Fruit fly (Drosophila melanogaster) whole organism: ENCODE measurements around the gene CG34140.

Experiments
- CG8478 ChIP-seq: fragments of >200 bp; optimal IDR thresholded peaks from 2 replicates; lab custom pipeline; 2018; ENCODE audit warnings: inconsistent platforms
- Dll ChIP-seq: fragments of >200 bp; optimal IDR thresholded peaks from 2 replicates; lab custom pipeline; 2017
- EcR ChIP-seq, 2 experiments: fragments of >200 bp; optimal IDR thresholded peaks; 2 replicates each; lab custom pipeline; 2017; ENCODE audit warnings: missing biosample characterization in 2 of 2, missing genetic modification characterization in 2 of 2, missing genetic modification reagents in 2 of 2
- pan ChIP-seq: fragments of >200 bp; optimal IDR thresholded peaks from 2 replicates; lab custom pipeline; 2017
- psq ChIP-seq: fragments of >200 bp; optimal IDR thresholded peaks from 2 replicates; lab custom pipeline; 2017
- usp ChIP-seq: fragments of >200 bp; optimal IDR thresholded peaks from 2 replicates; lab custom pipeline; 2017; ENCODE audit warnings: missing biosample characterization, missing genetic modification characterization, mixed read lengths

CG34140 gene

dm6 chr3L:184251-184650 lies at the start of gene CG34140, which contains the start of the genes Mkp and Mtch:
TSS of gene CG34140 (minus strand) at chr3L:184424.
TSS of gene Mkp (minus strand) at chr3L:184540.
TSS of gene Mtch (plus strand) at chr3L:184626.
- TF ChIP-seq Dll = no peak
- no peak for TF ChIP-seq psq
- TF ChIP-seq pan (lab: Kevin White, UChicago) = no peak
- no peak for TF ChIP-seq CG8478 (lab: Kevin White, UChicago)
- no peak for TF ChIP-seq EcR (GFP tag; optimal IDR thresholded peaks at IDR 0.05; lab: Kevin White, UChicago)
- no peak for TF ChIP-seq usp (GFP tag; lab: Kevin White, UChicago)

dm6 chr3L:233251-233650 lies 49.0 kb upstream of the CG34140 start, which contains the start of gene CG34453:
TSS of gene CG34453 (minus strand) at chr3L:233351.
- TF ChIP-seq EcR (GFP tag; optimal IDR thresholded peaks at IDR 0.05; lab: Kevin White, UChicago) (no peak), CG8478 (lab: Kevin White, UChicago) (no peak), psq (no peak), Dll (no peak), usp (GFP tag; lab: Kevin White, UChicago) (no peak), pan (lab: Kevin White, UChicago) (no peak)

- TF ChIP-seq EcR (GFP tag; optimal IDR thresholded peaks at IDR 0.05; lab: Kevin White, UChicago) (no peak), usp (GFP tag; lab: Kevin White, UChicago) (no peak), psq (no peak), CG8478 (lab: Kevin White, UChicago) (no peak), pan (lab: Kevin White, UChicago) (no peak), Dll (no peak)
These were observed 48.0 kb upstream of the CG34140 start, which contains the start of gene CG34454 for dm6 chr3L:232267-232666. TSS of gene CG34454 (minus strand) at chr3L:232350.

dm6 chr3L:231504-231903 lies 47.3 kb upstream of the CG34140 start, which contains the start of gene CG42846:
TSS of gene CG42846 (minus strand) at chr3L:231604.
- TF ChIP-seq Dll (no peak), psq (no peak), pan (lab: Kevin White, UChicago) (no peak), CG8478 (lab: Kevin White, UChicago) (no peak), usp (GFP tag; lab: Kevin White, UChicago) (no peak), EcR (GFP tag; optimal IDR thresholded peaks at IDR 0.05; lab: Kevin White, UChicago) (no peak)

dm6 chr3L:225120-225519 lies 40.9 kb upstream of the CG34140 start:
- TF ChIP-seq usp (GFP tag; lab: Kevin White, UChicago) (no peak), CG8478 (lab: Kevin White, UChicago) (no peak), psq (no peak), pan (lab: Kevin White, UChicago) (no peak), EcR (GFP tag; optimal IDR thresholded peaks at IDR 0.05; lab: Kevin White, UChicago) (no peak), Dll (no peak)

dm6 chr3L:224004-224951 lies 40.1 kb upstream of the CG34140 start:
- TF ChIP-seq Dll = no peak
- no peak for TF ChIP-seq psq
- TF ChIP-seq CG8478 (lab: Kevin White, UChicago) = peak; percentile 45

dm6 chr3L:223019-223902 lies 39.0 kb upstream of the CG34140 start, which contains the start of the genes pyx and CG33229:
TSS of gene pyx (minus strand) at chr3L:223069.
TSS of gene CG33229 (plus strand) at chr3L:223852.
- TF ChIP-seq Dll (no peak), pan (lab: Kevin White, UChicago) (no peak), usp (GFP tag; lab: Kevin White, UChicago) (no peak), EcR (GFP tag; optimal IDR thresholded peaks at IDR 0.05; lab: Kevin White, UChicago) (no peak), psq (no peak), CG8478 (lab: Kevin White, UChicago) (no peak)

- TF ChIP-seq psq = no peak
- TF ChIP-seq Dll = no peak
- TF ChIP-seq EcR (GFP tag; optimal IDR thresholded peaks at IDR 0.05; lab: Kevin White, UChicago) = no peak
- no peak for TF ChIP-seq pan (lab: Kevin White, UChicago)
- TF ChIP-seq usp (GFP tag; lab: Kevin White, UChicago) = no peak
- no peak for TF ChIP-seq CG8478 (lab: Kevin White, UChicago)
These were observed 33.4 kb upstream of the CG34140 start, which contains the start of gene CG13877 for dm6 chr3L:217480-218118. TSS of gene CG13877 (plus strand) at chr3L:218068.

dm6 chr3L:216325-216724 lies 32.1 kb upstream of the CG34140 start, which contains the start of gene Kaz1-ORFB:
TSS of gene Kaz1-ORFB (plus strand) at chr3L:216625.
- TF ChIP-seq Dll (no peak), EcR (GFP tag; optimal IDR thresholded peaks at IDR 0.05; lab: Kevin White, UChicago) (no peak), CG8478 (lab: Kevin White, UChicago) (no peak), psq (no peak), usp (GFP tag; lab: Kevin White, UChicago) (no peak)

dm6 chr3L:212520-212919 lies 28.3 kb upstream of the CG34140 start, which contains the start of the genes thoc7 and Dis3l2:
TSS of gene thoc7 (minus strand) at chr3L:212687.
TSS of gene Dis3l2 (plus strand) at chr3L:212709.
- TF ChIP-seq CG8478 (lab: Kevin White, UChicago) (no peak), psq (no peak), EcR (GFP tag; optimal IDR thresholded peaks at IDR 0.05; lab: Kevin White, UChicago) (no peak), Dll (no peak), pan (lab: Kevin White, UChicago) (no peak), usp (GFP tag; lab: Kevin White, UChicago) (no peak)
